Worm (Caenorhabditis elegans): ENCODE data around the gene imb-2.

DNA sequence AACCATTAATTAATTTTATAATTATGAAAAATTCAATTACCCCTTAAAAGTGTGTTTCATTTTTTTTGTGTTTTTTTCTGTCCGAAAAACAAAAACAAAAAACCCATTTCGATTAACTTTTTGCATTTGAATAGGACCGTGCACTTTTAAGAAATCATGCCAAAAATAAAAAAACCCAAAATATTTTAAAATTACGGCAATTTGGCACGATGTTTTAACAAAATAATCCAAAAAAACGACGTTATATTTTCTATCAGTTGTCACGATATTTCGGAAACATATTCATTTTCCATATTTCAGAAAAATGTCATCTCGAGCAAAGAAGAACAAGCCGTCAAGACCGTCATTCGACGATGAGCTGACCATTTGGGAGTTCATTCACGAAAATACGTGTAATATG is 3.8 kb upstream of the imb-2 start, which contains the start of gene tebp-1:
- no peak for TF ChIP-seq ham-2 (GFP tag; optimal IDR thresholded peaks at IDR 0.05)
- no peak for TF ChIP-seq nhr-12 (tag; optimal IDR thresholded peaks at IDR 0.05)
- no peak for TF ChIP-seq blmp-1 (tag; optimal IDR thresholded peaks at IDR 0.05)

Measured in whole organism, mixed stage, embryonic.